Fruit fly (Drosophila melanogaster) whole organism, prepupa: Measurements from ENCODE around the gene CG14050.

Experiments
- Blimp-1 ChIP-seq: fragments of 200-800 bp; sonication (Bioruptor generic); optimal IDR thresholded peaks from 3 replicates; lab custom pipeline; 2017; ENCODE audit warnings: missing biosample characterization, missing genetic modification characterization, mild to moderate bottlenecking, moderate library complexity, missing genetic modification reagents
- CG11294 ChIP-seq: fragments of 200-800 bp; sonication (Bioruptor generic); IDR thresholded peaks from 2 replicates; pipeline ENCODE4 v1.3.6; 2022; ENCODE audit warnings: missing biosample characterization, missing genetic modification characterization
- CG11902 ChIP-seq: fragments of 200-800 bp; sonication (Bioruptor generic); optimal IDR thresholded peaks from 3 replicates; lab custom pipeline; 2016; ENCODE audit warnings: missing biosample characterization, missing genetic modification characterization
- CG15336 ChIP-seq: fragments of 200-800 bp; sonication (Bioruptor generic); IDR thresholded peaks from 2 replicates; pipeline ENCODE4 v1.3.6; 2022; ENCODE audit warnings: missing biosample characterization, missing genetic modification characterization
- CG1621 ChIP-seq: fragments of 200-800 bp; sonication (Bioruptor generic); optimal IDR thresholded peaks from 3 replicates; lab custom pipeline; 2018; ENCODE audit warnings: missing biosample characterization, mild to moderate bottlenecking, missing genetic modification characterization
- CG16779 ChIP-seq: fragments of 200-800 bp; sonication (Bioruptor generic); optimal IDR thresholded peaks from 3 replicates; lab custom pipeline; 2017; ENCODE audit warnings: missing biosample characterization, mild to moderate bottlenecking, missing genetic modification characterization
- CG3032 ChIP-seq: fragments of 200-800 bp; optimal IDR thresholded peaks from 2 replicates; lab custom pipeline; 2019; ENCODE audit warnings: missing biosample characterization, mild to moderate bottlenecking, missing genetic modification characterization, moderate library complexity
- CG3919 ChIP-seq: fragments of 200-800 bp; sonication (Bioruptor generic); optimal IDR thresholded peaks from 3 replicates; lab custom pipeline; 2016; ENCODE audit warnings: missing biosample characterization, missing genetic modification characterization
- CG6163 ChIP-seq: fragments of 200-800 bp; sonication (Bioruptor generic); IDR thresholded peaks from 3 replicates; pipeline ENCODE4 v1.3.6; 2022; ENCODE audit warnings: missing biosample characterization, missing genetic modification characterization
- CG6276 ChIP-seq: fragments of 200-800 bp; sonication (Bioruptor generic); optimal IDR thresholded peaks from 2 replicates; lab custom pipeline; 2017; ENCODE audit warnings: missing biosample characterization, mild to moderate bottlenecking, missing genetic modification characterization
- CG6792 ChIP-seq: fragments of 200-800 bp; sonication (Bioruptor generic); optimal IDR thresholded peaks from 3 replicates; lab custom pipeline; 2016; ENCODE audit warnings: missing biosample characterization, missing genetic modification characterization
- CG6808 ChIP-seq: fragments of 200-800 bp; sonication (Bioruptor generic); optimal IDR thresholded peaks from 3 replicates; lab custom pipeline; 2017; ENCODE audit warnings: missing biosample characterization, missing genetic modification characterization, mild to moderate bottlenecking, moderate library complexity, missing genetic modification reagents
- CG6854 ChIP-seq: fragments of 200-800 bp; sonication (Bioruptor generic); optimal IDR thresholded peaks from 2 replicates; lab custom pipeline; 2017; ENCODE audit warnings: missing biosample characterization, mild to moderate bottlenecking, missing genetic modification characterization
- CG8319 ChIP-seq: fragments of 200-800 bp; sonication (Bioruptor generic); optimal IDR thresholded peaks from 3 replicates; lab custom pipeline; 2016; ENCODE audit warnings: missing biosample characterization, missing genetic modification characterization
- CG8632 ChIP-seq: fragments of 200-800 bp; sonication (Bioruptor generic); optimal IDR thresholded peaks from 3 replicates; lab custom pipeline; 2016; ENCODE audit warnings: missing biosample characterization, missing genetic modification characterization
- CG9139 ChIP-seq: fragments of 200-800 bp; sonication (Bioruptor generic); optimal IDR thresholded peaks from 3 replicates; lab custom pipeline; 2017; ENCODE audit warnings: missing biosample characterization, mild to moderate bottlenecking, missing genetic modification characterization
- Eip75B ChIP-seq: fragments of 200-800 bp; sonication (Bioruptor generic); optimal IDR thresholded peaks from 3 replicates; lab custom pipeline; 2016; ENCODE audit warnings: missing biosample characterization, missing genetic modification characterization
- Eip78C ChIP-seq: fragments of 200-800 bp; sonication (Bioruptor generic); peaks from one replicate; lab custom pipeline; 2016; ENCODE audit warnings: missing biosample characterization, missing genetic modification characterization
- Eip93F ChIP-seq: fragments of 200-800 bp; sonication (Bioruptor generic); optimal IDR thresholded peaks from 2 replicates; lab custom pipeline; 2016; ENCODE audit warnings: missing biosample characterization, mild to moderate bottlenecking, missing genetic modification characterization
- Ets21C ChIP-seq: fragments of 200-800 bp; sonication (Bioruptor generic); optimal IDR thresholded peaks from 3 replicates; lab custom pipeline; 2016; ENCODE audit warnings: missing biosample characterization, missing genetic modification characterization
- Ets96B ChIP-seq: fragments of 200-800 bp; optimal IDR thresholded peaks from 2 replicates; lab custom pipeline; 2019; ENCODE audit warnings: missing biosample characterization, mild to moderate bottlenecking, missing genetic modification characterization, moderate library complexity
- Gug ChIP-seq: fragments of 200-800 bp; sonication (Bioruptor generic); IDR thresholded peaks from 2 replicates; pipeline ENCODE4 v1.3.6; 2022; ENCODE audit warnings: missing biosample characterization, missing genetic modification characterization
- Hr38 ChIP-seq: sonication (Bioruptor generic); optimal IDR thresholded peaks from 2 replicates; lab custom pipeline; 2016; ENCODE audit warnings: missing biosample characterization, missing genetic modification characterization
- Hr39 ChIP-seq: fragments of 200-800 bp; sonication (Bioruptor generic); optimal IDR thresholded peaks from 2 replicates; lab custom pipeline; 2016; ENCODE audit warnings: missing biosample characterization, missing genetic modification characterization
- Hr4 ChIP-seq: fragments of 200-800 bp; sonication (Bioruptor generic); optimal IDR thresholded peaks from 3 replicates; lab custom pipeline; 2016; ENCODE audit warnings: missing biosample characterization, missing genetic modification characterization
- Lpt ChIP-seq: fragments of 200-800 bp; sonication (Bioruptor generic); optimal IDR thresholded peaks from 3 replicates; lab custom pipeline; 2016; ENCODE audit warnings: missing biosample characterization, missing genetic modification characterization
- Met ChIP-seq: fragments of 200-800 bp; sonication (Bioruptor generic); optimal IDR thresholded peaks from 3 replicates; lab custom pipeline; 2016; ENCODE audit warnings: missing biosample characterization, missing genetic modification characterization
- Smox ChIP-seq: fragments of 200-800 bp; sonication (Bioruptor generic); optimal IDR thresholded peaks from 3 replicates; lab custom pipeline; 2016; ENCODE audit warnings: missing biosample characterization, missing genetic modification characterization
- Sox102F ChIP-seq: fragments of 200-800 bp; sonication (Bioruptor generic); optimal IDR thresholded peaks from 2 replicates; lab custom pipeline; 2016; ENCODE audit warnings: missing biosample characterization, mild to moderate bottlenecking, missing genetic modification characterization
- achi ChIP-seq: fragments of 200-800 bp; sonication (Bioruptor generic); optimal IDR thresholded peaks from 3 replicates; lab custom pipeline; 2016; ENCODE audit warnings: missing biosample characterization, missing genetic modification characterization
- acj6 ChIP-seq: fragments of 200-800 bp; sonication (Bioruptor generic); optimal IDR thresholded peaks from 3 replicates; lab custom pipeline; 2016; ENCODE audit warnings: missing biosample characterization, missing genetic modification characterization
- cyc ChIP-seq: fragments of 200-800 bp; sonication (Bioruptor generic); optimal IDR thresholded peaks from 3 replicates; lab custom pipeline; 2016; ENCODE audit warnings: missing biosample characterization, missing genetic modification characterization
- dac ChIP-seq: fragments of 200-800 bp; sonication (Bioruptor generic); optimal IDR thresholded peaks from 2 replicates; lab custom pipeline; 2017; ENCODE audit warnings: missing biosample characterization, mild to moderate bottlenecking, missing genetic modification characterization
- dsx ChIP-seq: fragments of 200-800 bp; optimal IDR thresholded peaks from 3 replicates; lab custom pipeline; 2019; ENCODE audit warnings: missing biosample characterization, mild to moderate bottlenecking, missing genetic modification characterization, moderate library complexity; ENCODE audit not compliant: poor library complexity, severe bottlenecking
- eg ChIP-seq: fragments of 200-800 bp; sonication (Bioruptor generic); IDR thresholded peaks from 3 replicates; pipeline ENCODE4 v1.3.6; 2022; ENCODE audit warnings: missing biosample characterization, missing genetic modification characterization
- esn ChIP-seq: fragments of 200-800 bp; sonication (Bioruptor generic); optimal IDR thresholded peaks from 2 replicates; lab custom pipeline; 2016; ENCODE audit warnings: missing biosample characterization, mild to moderate bottlenecking, missing genetic modification characterization, moderate library complexity
- fd85E ChIP-seq: fragments of 200-800 bp; sonication (Bioruptor generic); optimal IDR thresholded peaks from 3 replicates; lab custom pipeline; 2016; ENCODE audit warnings: missing biosample characterization, missing genetic modification characterization
- fkh ChIP-seq: fragments of 200-800 bp; sonication (Bioruptor generic); optimal IDR thresholded peaks from 3 replicates; lab custom pipeline; 2017; ENCODE audit warnings: missing biosample characterization, mild to moderate bottlenecking, missing genetic modification characterization, moderate library complexity
- lz ChIP-seq: fragments of 200-800 bp; sonication (Bioruptor generic); optimal IDR thresholded peaks from 3 replicates; lab custom pipeline; 2016; ENCODE audit warnings: missing biosample characterization, missing genetic modification characterization
- pdm3 ChIP-seq: fragments of 200-800 bp; sonication (Bioruptor generic); optimal IDR thresholded peaks from 3 replicates; lab custom pipeline; 2016; ENCODE audit warnings: missing biosample characterization, missing genetic modification characterization
- salr ChIP-seq, 2 experiments: fragments of 200-800 bp; sonication (Bioruptor generic); optimal IDR thresholded peaks; 3 replicates each; lab custom pipeline; 2016 to 2018; ENCODE audit warnings: missing biosample characterization in 2 of 2, missing genetic modification characterization in 2 of 2, mild to moderate bottlenecking in 1 of 2
- ss ChIP-seq, 2 experiments: fragments of 200-800 bp; sonication (Bioruptor generic); optimal IDR thresholded peaks; 2 replicates in 1 of 2; 3 replicates in 1 of 2; lab custom pipeline; 2017 to 2018; ENCODE audit warnings: mild to moderate bottlenecking in 2 of 2, missing biosample characterization in 2 of 2, missing genetic modification characterization in 2 of 2, moderate library complexity in 1 of 2
- svp ChIP-seq: fragments of 200-800 bp; sonication (Bioruptor generic); peaks from one replicate; lab custom pipeline; 2016; ENCODE audit warnings: missing biosample characterization, missing genetic modification characterization
- topi ChIP-seq: fragments of 200-800 bp; sonication (Bioruptor generic); optimal IDR thresholded peaks from 3 replicates; lab custom pipeline; 2016; ENCODE audit warnings: missing biosample characterization, missing genetic modification characterization
- vri ChIP-seq: fragments of 200-800 bp; sonication (Bioruptor generic); optimal IDR thresholded peaks from 3 replicates; lab custom pipeline; 2016; ENCODE audit warnings: missing biosample characterization, mild to moderate bottlenecking, missing genetic modification characterization

Gene CG14050

dm6 chrX:2301613-2302522 is 24.1 kb downstream of the CG14050 start (continued):
- TF ChIP-seq Ets21C = peak; percentile 58
- peak; percentile 58 for TF ChIP-seq CG3032 (tag; lab: Kevin White, UChicago)
- TF ChIP-seq CG8632 = peak; percentile 66
- no peak for TF ChIP-seq Eip93F
- TF ChIP-seq acj6 (GFP tag; lab: Kevin White, UChicago) = peak; percentile 68
- TF ChIP-seq Met (GFP tag; lab: Kevin White, UChicago) = peak; percentile 73
- TF ChIP-seq fkh = peak; percentile 33
- peak; percentile 69 for TF ChIP-seq Sox102F (GFP tag; lab: Kevin White, UChicago)
- TF ChIP-seq CG15336 (GFP tag; lab: Robert Waterston, UW) = peak; percentile 83
- TF ChIP-seq CG11294 (GFP tag; lab: Robert Waterston, UW) = peak; percentile 51; the same call in 1 of the 2 replicates
- TF ChIP-seq Blimp-1 = no peak
- no peak for TF ChIP-seq Hr38 (GFP tag; lab: Kevin White, UChicago)
- peak; percentile 62 for TF ChIP-seq CG1621
- TF ChIP-seq pdm3 = peak; percentile 73
- peak; percentile 72 for TF ChIP-seq CG3919 (GFP tag; lab: Kevin White, UChicago)
- peak; percentile 47 for TF ChIP-seq dac (GFP tag; lab: Kevin White, UChicago)
- peak; percentile 74 for TF ChIP-seq Eip75B (GFP tag; lab: Kevin White, UChicago)
- peak; percentile 75 for TF ChIP-seq CG6276 (GFP tag; lab: Kevin White, UChicago)
- peak; percentile 73 for TF ChIP-seq Hr39 (GFP tag; lab: Kevin White, UChicago)
- TF ChIP-seq Lpt (GFP tag; lab: Kevin White, UChicago) = peak; percentile 62
- peak; percentile 41 for TF ChIP-seq dsx (GFP tag; lab: Kevin White, UChicago)
- TF ChIP-seq fd85E (GFP tag; lab: Kevin White, UChicago) = no peak
- TF ChIP-seq cyc (GFP tag; lab: Kevin White, UChicago) = peak; percentile 64

- TF ChIP-seq acj6 (GFP tag; lab: Kevin White, UChicago) = peak; percentile 76
- TF ChIP-seq ss (GFP tag; optimal IDR thresholded peaks at IDR 0.05; lab: Kevin White, UChicago) = peak; percentile 7 to 59
- TF ChIP-seq Ets21C = peak; percentile 49
- no peak for TF ChIP-seq Eip93F
- TF ChIP-seq salr (GFP tag; optimal IDR thresholded peaks at IDR 0.05; lab: Kevin White, UChicago) = peak; percentile 31 to 55
- TF ChIP-seq dac (GFP tag; lab: Kevin White, UChicago) = peak; percentile 40
- no peak for TF ChIP-seq eg (GFP tag; lab: Robert Waterston, UW)
- peak; percentile 70 for TF ChIP-seq achi (GFP tag; lab: Kevin White, UChicago)
- peak; percentile 67 for TF ChIP-seq CG3032 (tag; lab: Kevin White, UChicago)
- TF ChIP-seq Lpt (GFP tag; lab: Kevin White, UChicago) = peak; percentile 38
- peak; percentile 53 for TF ChIP-seq svp (GFP tag; lab: Kevin White, UChicago)
- TF ChIP-seq CG1621 = peak; percentile 67
- peak; percentile 61 for TF ChIP-seq CG6792 (GFP tag; lab: Kevin White, UChicago)
- TF ChIP-seq CG6854 = no peak
- TF ChIP-seq Blimp-1 = peak; percentile 37
- TF ChIP-seq vri (GFP tag; lab: Kevin White, UChicago) = no peak
- peak; percentile 61 for TF ChIP-seq CG11902 (GFP tag; lab: Kevin White, UChicago)
- peak; percentile 56 for TF ChIP-seq cyc (GFP tag; lab: Kevin White, UChicago)
- peak; percentile 37 for TF ChIP-seq CG3919 (GFP tag; lab: Kevin White, UChicago)
- TF ChIP-seq pdm3 = peak; percentile 54
- peak; percentile 71 for TF ChIP-seq Hr39 (GFP tag; lab: Kevin White, UChicago)
- peak; percentile 45; the same call in 1 of the 2 replicates for TF ChIP-seq CG15336 (GFP tag; lab: Robert Waterston, UW)
- no peak for TF ChIP-seq Hr4 (GFP tag; lab: Kevin White, UChicago)
- TF ChIP-seq topi (GFP tag; lab: Kevin White, UChicago) = peak; percentile 43
- TF ChIP-seq CG8319 = peak; percentile 65
- TF ChIP-seq Ets96B = peak; percentile 66
- TF ChIP-seq lz = peak; percentile 67
- TF ChIP-seq CG9139 (GFP tag; lab: Kevin White, UChicago) = peak; percentile 48
- TF ChIP-seq esn (GFP tag; lab: Kevin White, UChicago) = peak; percentile 4
- peak; percentile 63 for TF ChIP-seq CG6163 (GFP tag; lab: Robert Waterston, UW)
- TF ChIP-seq Sox102F (GFP tag; lab: Kevin White, UChicago) = peak; percentile 30
- TF ChIP-seq Hr38 (GFP tag; lab: Kevin White, UChicago) = no peak
- peak; percentile 56 for TF ChIP-seq CG6808 (GFP tag; lab: Kevin White, UChicago)
- peak; percentile 38 for TF ChIP-seq CG16779 (tag; lab: Kevin White, UChicago)
- TF ChIP-seq fkh = peak; percentile 76
- TF ChIP-seq Gug (GFP tag; lab: Robert Waterston, UW) = peak; percentile 62; the same call in 1 of the 2 replicates
- TF ChIP-seq Smox = peak; percentile 27
- peak; percentile 56 for TF ChIP-seq Eip78C (GFP tag; lab: Kevin White, UChicago)
Measured at dm6 chrX:2301069-2301508, 24.9 kb downstream of the CG14050 start.
